Worm (Caenorhabditis elegans) whole organism, midembryonic: ENCODE results near the gene Y41C4A.21.
"Not testable (repeated sequence)": the region's sequence is repeated elsewhere in the genome, so short reads cannot be mapped to it uniquely, and the experiment has no call there.

Experiments
- flt-1 ChIP-seq: fragments of 200-800 bp; sonication (Bioruptor generic); IDR thresholded peaks from 2 replicates; pipeline ENCODE4 v1.3.6; 2022; ENCODE audit warnings: missing genetic modification characterization, missing compliant biosample characterization
- med-1 ChIP-seq: sonication (generic microtip); optimal IDR thresholded peaks from 2 replicates; lab custom pipeline; 2017; ENCODE audit warnings: missing genetic modification characterization, mild to moderate bottlenecking, missing compliant biosample characterization, antibody characterized with exemption, missing genetic modification reagents; ENCODE audit not compliant: insufficient read depth
- ref-1 ChIP-seq: fragments of 200-800 bp; sonication (Bioruptor generic); conservative IDR thresholded peaks from 2 replicates; pipeline ENCODE4 v1.3.6; 2022; ENCODE audit warnings: missing genetic modification reagents, missing genetic modification characterization, missing compliant biosample characterization
- tab-1 ChIP-seq: fragments of 200-800 bp; sonication (Bioruptor generic); IDR thresholded peaks from 2 replicates; pipeline ENCODE4 v1.3.6; 2022; ENCODE audit warnings: missing genetic modification characterization, missing compliant biosample characterization
- ztf-23 ChIP-seq: fragments of 200-800 bp; sonication (Bioruptor generic); IDR thresholded peaks from 2 replicates; pipeline ENCODE4 v1.3.6; 2022; ENCODE audit warnings: missing genetic modification reagents, missing genetic modification characterization, missing compliant biosample characterization
- ztf-29 ChIP-seq: fragments of 200-800 bp; sonication (Bioruptor generic); IDR thresholded peaks from 2 replicates; pipeline ENCODE4 v1.3.6; 2022; ENCODE audit warnings: missing genetic modification reagents, missing genetic modification characterization, missing compliant biosample characterization

- not testable (repeated sequence) for TF ChIP-seq med-1 (GFP tag; lab: Kevin White, UChicago); ztf-29 (GFP tag; lab: Robert Waterston, UW); ztf-23 (GFP tag; lab: Robert Waterston, UW); flt-1 (GFP tag; lab: Robert Waterston, UW); tab-1 (GFP tag; lab: Robert Waterston, UW); ref-1
Observed at ce11 chrIII:11773581-11773980, 41.4 kb downstream of the Y41C4A.21 start, which contains the start of gene gbf-1.
